Fruit fly (Drosophila melanogaster) whole organism, embryonic: ENCODE data around the gene sing.
A peak's percentile ranks its signal among the peaks of the same experiment; 100 is the strongest.

Experiments used
- Asciz ChIP-seq: fragments of 200-800 bp; sonication (Bioruptor generic); optimal IDR thresholded peaks from 2 replicates; lab custom pipeline; 2017; ENCODE audit warnings: missing biosample characterization, mild to moderate bottlenecking, missing genetic modification characterization, missing genetic modification reagents
- Atf6 ChIP-seq: fragments of 200-800 bp; sonication (Bioruptor generic); IDR thresholded peaks from 2 replicates; pipeline ENCODE4 v1.3.6; 2022; ENCODE audit warnings: missing biosample characterization, missing genetic modification characterization
- Blimp-1 ChIP-seq: fragments of 200-800 bp; sonication (Bioruptor generic); optimal IDR thresholded peaks from 3 replicates; lab custom pipeline; 2018; ENCODE audit warnings: missing biosample characterization, missing genetic modification characterization, mild to moderate bottlenecking, moderate library complexity, missing genetic modification reagents
- CG10959 ChIP-seq: fragments of 200-800 bp; sonication (Bioruptor generic); IDR thresholded peaks from 2 replicates; pipeline ENCODE4 v1.3.6; 2022; ENCODE audit warnings: missing biosample characterization, missing genetic modification characterization
- CG11504 ChIP-seq: fragments of 200-800 bp; sonication (Bioruptor generic); optimal IDR thresholded peaks from 3 replicates; lab custom pipeline; 2019; ENCODE audit warnings: missing biosample characterization, mild to moderate bottlenecking, missing genetic modification characterization, moderate library complexity
- CG12155 ChIP-seq: fragments of 200-800 bp; sonication (Bioruptor generic); optimal IDR thresholded peaks from 3 replicates; lab custom pipeline; 2016; ENCODE audit warnings: missing biosample characterization, missing genetic modification characterization
- CG12744 ChIP-seq: fragments of 200-800 bp; sonication (Bioruptor generic); optimal IDR thresholded peaks from 2 replicates; lab custom pipeline; 2016; ENCODE audit warnings: missing biosample characterization, missing genetic modification characterization
- CG13123 ChIP-seq: fragments of 200-800 bp; sonication (Bioruptor generic); optimal IDR thresholded peaks from 2 replicates; lab custom pipeline; 2016; ENCODE audit warnings: missing biosample characterization, missing genetic modification characterization
- CG13624 ChIP-seq: fragments of 200-800 bp; sonication (Bioruptor generic); optimal IDR thresholded peaks from 2 replicates; lab custom pipeline; 2016; ENCODE audit warnings: missing biosample characterization, missing genetic modification characterization
- CG14441 ChIP-seq: fragments of 200-800 bp; sonication (Bioruptor generic); IDR thresholded peaks from 2 replicates; pipeline ENCODE4 v1.3.6; 2022; ENCODE audit warnings: missing biosample characterization, missing genetic modification characterization
- CG14965 ChIP-seq: fragments of 200-800 bp; sonication (Bioruptor generic); optimal IDR thresholded peaks from 2 replicates; lab custom pipeline; 2016; ENCODE audit warnings: missing biosample characterization, missing genetic modification characterization, borderline replicate concordance
- CG15073 ChIP-seq: fragments of 200-800 bp; sonication (Bioruptor generic); optimal IDR thresholded peaks from 2 replicates; lab custom pipeline; 2016; ENCODE audit warnings: missing biosample characterization, missing genetic modification characterization
- CG16863 ChIP-seq: fragments of 200-800 bp; sonication (Bioruptor generic); optimal IDR thresholded peaks from 3 replicates; lab custom pipeline; 2016; ENCODE audit warnings: missing biosample characterization, missing genetic modification characterization
- CG1832 ChIP-seq: fragments of 200-800 bp; sonication (Bioruptor generic); optimal IDR thresholded peaks from 2 replicates; lab custom pipeline; 2017; ENCODE audit warnings: missing biosample characterization, mild to moderate bottlenecking, missing genetic modification characterization, inconsistent platforms
- CG2199 ChIP-seq: fragments of 200-800 bp; sonication (Bioruptor generic); IDR thresholded peaks from 3 replicates; pipeline ENCODE4 v1.3.6; 2022; ENCODE audit warnings: missing biosample characterization, missing genetic modification characterization
- CG30431 ChIP-seq: fragments of 200-800 bp; sonication (Bioruptor generic); optimal IDR thresholded peaks from 2 replicates; lab custom pipeline; 2017; ENCODE audit warnings: missing biosample characterization, missing genetic modification characterization
- CG3726 ChIP-seq: fragments of 200-800 bp; sonication (Bioruptor generic); IDR thresholded peaks from 3 replicates; pipeline ENCODE4, ENCODE4 v1.3.6; 2022; ENCODE audit warnings: missing biosample characterization, missing genetic modification characterization
- CG4707 ChIP-seq: fragments of 200-800 bp; sonication (Bioruptor generic); optimal IDR thresholded peaks from 2 replicates; lab custom pipeline; 2018; ENCODE audit warnings: missing biosample characterization, mild to moderate bottlenecking, missing genetic modification characterization, moderate library complexity
- CG5180 ChIP-seq: fragments of 200-800 bp; sonication (Bioruptor generic); optimal IDR thresholded peaks from 3 replicates; lab custom pipeline; 2017; ENCODE audit warnings: missing biosample characterization, missing genetic modification characterization, mild to moderate bottlenecking, moderate library complexity, missing genetic modification reagents
- Eip74EF ChIP-seq, 2 experiments: fragments of 200-800 bp in 1 of 2; fragments of >200 bp in 1 of 2; sonication (Bioruptor generic) in 1 of 2; optimal IDR thresholded peaks; 2 replicates each; lab custom pipeline; 2017 to 2019; ENCODE audit warnings: missing biosample characterization in 2 of 2, missing genetic modification characterization in 2 of 2, mild to moderate bottlenecking in 1 of 2, moderate library complexity in 1 of 2
- Hey ChIP-seq: fragments of 200-800 bp; sonication (Bioruptor generic); optimal IDR thresholded peaks from 3 replicates; lab custom pipeline; 2018; ENCODE audit warnings: missing biosample characterization, mild to moderate bottlenecking, missing genetic modification characterization
- Meics ChIP-seq: fragments of 200-800 bp; sonication (Bioruptor generic); optimal IDR thresholded peaks from 2 replicates; lab custom pipeline; 2017; ENCODE audit warnings: missing biosample characterization, mild to moderate bottlenecking, missing genetic modification characterization
- Pdp1 ChIP-seq, 2 experiments: fragments of 200-800 bp; sonication (Bioruptor generic); optimal IDR thresholded peaks; 3 replicates each; lab custom pipeline; 2016; ENCODE audit warnings: missing biosample characterization in 2 of 2, missing genetic modification characterization in 2 of 2, mild to moderate bottlenecking in 1 of 2, moderate library complexity in 1 of 2
- Sox102F ChIP-seq: fragments of 200-800 bp; sonication (Bioruptor generic); optimal IDR thresholded peaks from 2 replicates; lab custom pipeline; 2018; ENCODE audit warnings: missing biosample characterization, mild to moderate bottlenecking, missing genetic modification characterization, moderate library complexity
- Trl ChIP-seq, 3 experiments: fragments of >200 bp in 2 of 3; fragments of 200-800 bp in 1 of 3; sonication (Bioruptor generic) in 1 of 3; optimal IDR thresholded peaks; 2 replicates in 1 of 3; 3 replicates in 2 of 3; lab custom pipeline; 2016 to 2017; ENCODE audit warnings: missing biosample characterization in 1 of 3, missing genetic modification characterization in 1 of 3
- caup ChIP-seq: fragments of 200-800 bp; sonication (Bioruptor generic); optimal IDR thresholded peaks from 3 replicates; lab custom pipeline; 2017; ENCODE audit warnings: missing biosample characterization, mild to moderate bottlenecking, missing genetic modification characterization, moderate library complexity; ENCODE audit not compliant: severe bottlenecking
- chinmo ChIP-seq: fragments of 200-800 bp; sonication (Bioruptor generic); IDR thresholded peaks from 4 replicates; pipeline ENCODE4 v1.3.6; 2022; ENCODE audit warnings: missing biosample characterization, missing genetic modification characterization; ENCODE audit not compliant: partially characterized antibody
- corto ChIP-seq: fragments of 200-800 bp; sonication (Bioruptor generic); optimal IDR thresholded peaks from 2 replicates; lab custom pipeline; 2016; ENCODE audit warnings: missing biosample characterization, mild to moderate bottlenecking, missing genetic modification characterization, moderate library complexity
- crp ChIP-seq, 2 experiments: fragments of 200-800 bp; sonication (Bioruptor generic); optimal IDR thresholded peaks; 2 replicates in 1 of 2; 3 replicates in 1 of 2; lab custom pipeline; 2017; ENCODE audit warnings: missing biosample characterization in 2 of 2, missing genetic modification characterization in 2 of 2, mild to moderate bottlenecking in 1 of 2, moderate library complexity in 1 of 2
- gsb-n ChIP-seq: fragments of 200-800 bp; sonication (Bioruptor generic); optimal IDR thresholded peaks from 3 replicates; lab custom pipeline; 2018; ENCODE audit warnings: missing biosample characterization, mild to moderate bottlenecking, missing genetic modification characterization
- gt ChIP-seq: fragments of 200-800 bp; sonication (Bioruptor generic); IDR thresholded peaks from 2 replicates; pipeline ENCODE4 v1.3.6; 2022; ENCODE audit warnings: missing biosample characterization, missing genetic modification characterization
- her ChIP-seq: fragments of 200-800 bp; sonication (Bioruptor generic); optimal IDR thresholded peaks from 2 replicates; lab custom pipeline; 2016; ENCODE audit warnings: missing biosample characterization, missing genetic modification characterization
- lilli ChIP-seq: fragments of 200-800 bp; sonication (Bioruptor generic); optimal IDR thresholded peaks from 3 replicates; lab custom pipeline; 2016; ENCODE audit warnings: missing biosample characterization, missing genetic modification characterization
- lola ChIP-seq, 3 experiments: fragments of >200 bp in 2 of 3; fragments of 200-800 bp in 1 of 3; sonication (Bioruptor generic) in 1 of 3; optimal IDR thresholded peaks; 2 replicates each; lab custom pipeline; 2017 to 2019; ENCODE audit warnings: missing biosample characterization in 3 of 3, missing genetic modification characterization in 3 of 3, mild to moderate bottlenecking in 1 of 3, moderate library complexity in 1 of 3
- lov ChIP-seq, 2 experiments: fragments of 200-800 bp in 1 of 2; fragments of >200 bp in 1 of 2; sonication (Bioruptor generic) in 1 of 2; IDR thresholded peaks in 1 of 2; optimal IDR thresholded peaks in 1 of 2; 2 replicates in 1 of 2; 3 replicates in 1 of 2; pipeline versions ENCODE4 v1.3.6 to Lab custom; 2017 to 2022; ENCODE audit warnings: missing biosample characterization in 1 of 2, missing genetic modification characterization in 1 of 2
- oc ChIP-seq: fragments of 200-800 bp; sonication (Bioruptor generic); optimal IDR thresholded peaks from 2 replicates; lab custom pipeline; 2018; ENCODE audit warnings: missing biosample characterization, mild to moderate bottlenecking, missing genetic modification characterization, moderate library complexity
- run ChIP-seq: fragments of 200-800 bp; sonication (Bioruptor generic); optimal IDR thresholded peaks from 3 replicates; lab custom pipeline; 2018; ENCODE audit warnings: missing biosample characterization, mild to moderate bottlenecking, missing genetic modification characterization
- seq ChIP-seq: fragments of 200-800 bp; sonication (Bioruptor generic); IDR thresholded peaks from 2 replicates; pipeline ENCODE4 v1.3.6; 2022; ENCODE audit warnings: missing biosample characterization, missing genetic modification characterization
- zfh2 ChIP-seq: fragments of 200-800 bp; sonication (Bioruptor generic); optimal IDR thresholded peaks from 2 replicates; lab custom pipeline; 2016; ENCODE audit warnings: missing biosample characterization, missing genetic modification characterization

Gene sing

DNA sequence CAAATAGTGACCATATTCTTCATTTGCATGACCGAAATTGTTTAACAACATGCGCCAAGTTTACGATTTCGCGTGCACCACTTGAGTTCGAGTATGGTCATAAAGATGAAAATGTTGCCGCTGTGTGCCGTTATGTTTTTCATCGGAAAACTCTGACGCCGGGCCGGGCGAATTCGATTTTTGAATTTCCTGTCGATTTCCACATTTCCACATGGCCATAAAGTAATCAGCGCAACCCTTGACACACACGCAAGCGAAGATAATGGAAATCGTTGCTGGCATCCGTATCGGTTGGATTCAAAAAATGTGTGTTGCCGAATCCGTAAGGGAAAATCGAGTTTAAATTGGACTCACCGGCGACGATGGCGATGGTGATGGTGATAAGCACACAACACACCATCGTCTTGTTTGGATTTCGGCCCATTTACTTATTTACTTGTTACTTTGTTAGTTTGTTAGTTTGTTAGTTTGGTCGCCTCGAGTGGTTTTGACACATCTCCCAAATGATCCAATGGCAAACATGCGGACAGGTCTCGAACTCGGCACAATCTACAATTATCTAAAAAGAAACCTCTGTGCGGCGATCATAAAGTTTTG lies 34.5 kb upstream of the sing start (continued):
- TF ChIP-seq caup (GFP tag; lab: Kevin White, UChicago) (peak; percentile 20), CG14441 (GFP tag; lab: Robert Waterston, UW) (no peak), lola (GFP tag; optimal IDR thresholded peaks at IDR 0.05; lab: Kevin White, UChicago) (peak in 1 of 3 experiments; percentile 22), CG30431 (GFP tag; lab: Kevin White, UChicago) (no peak), gt (GFP tag; lab: Robert Waterston, UW) (no peak), CG1832 (GFP tag; lab: Kevin White, UChicago) (no peak), Hey (tag; lab: Kevin White, UChicago) (peak; percentile 29), CG2199 (peak; percentile 73; the same call in 2 of the 3 replicates), her (GFP tag; lab: Kevin White, UChicago) (no peak), Meics (GFP tag; lab: Kevin White, UChicago) (peak; percentile 13), corto (GFP tag; lab: Kevin White, UChicago) (no peak), zfh2 (GFP tag; lab: Kevin White, UChicago) (no peak), seq (peak; percentile 9; the same call in 1 of the 2 replicates)
- TF ChIP-seq, all 482 proteins: peak for 174

- TF ChIP-seq chinmo (GFP tag; lab: Robert Waterston, UW) (0 out of 4 replicates have a peak, but pooled peaks have one; percentile 7), Blimp-1 (GFP tag; lab: Kevin White, UChicago) (peak; percentile 56), oc (tag; lab: Kevin White, UChicago) (peak; percentile 4), CG13624 (GFP tag; lab: Kevin White, UChicago) (no peak), CG11504 (tag; lab: Kevin White, UChicago) (no peak), Pdp1 (GFP tag; optimal IDR thresholded peaks at IDR 0.05; lab: Kevin White, UChicago) (peak in 1 of 2 experiments; percentile 88)
These were observed 33.6 kb upstream of the sing start for dm6 chrX:16645472-16645871.

DNA sequence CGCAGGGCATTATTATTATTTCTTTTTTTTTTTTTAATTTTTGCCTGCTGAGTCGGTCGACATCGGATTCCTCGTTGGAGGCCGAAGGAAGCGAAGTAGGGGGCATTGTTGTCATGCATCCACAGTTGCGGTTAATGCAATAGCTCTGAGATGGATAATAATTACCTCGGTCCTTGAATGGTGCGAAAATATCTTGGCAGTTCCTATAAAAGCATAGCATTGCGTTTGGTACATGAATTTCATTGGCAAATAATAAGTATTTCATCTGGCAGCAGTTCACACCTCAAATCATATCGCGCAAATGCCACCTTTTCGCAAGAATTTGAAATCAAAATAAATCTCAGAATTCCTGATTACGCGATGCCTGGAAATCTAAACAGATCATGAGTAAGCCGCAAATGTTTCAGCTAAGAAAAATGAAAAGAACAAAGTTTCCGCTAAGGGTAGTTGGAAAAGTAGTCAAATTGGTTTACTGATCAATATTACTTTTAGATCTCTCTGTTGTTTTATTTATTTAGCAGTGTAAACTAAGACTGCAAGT lies 31.9 kb upstream of the sing start:
- TF ChIP-seq CG5180 (GFP tag; lab: Kevin White, UChicago): no peak
- TF ChIP-seq CG12744: no peak
- TF ChIP-seq CG12155 (GFP tag; lab: Kevin White, UChicago): no peak
- no peak for TF ChIP-seq gsb-n (tag; lab: Kevin White, UChicago)
- no peak for TF ChIP-seq lilli (GFP tag; lab: Kevin White, UChicago)
- TF ChIP-seq run (tag; lab: Kevin White, UChicago): no peak
- no peak for TF ChIP-seq Sox102F (GFP tag; lab: Kevin White, UChicago)
- TF ChIP-seq Atf6 (GFP tag; lab: Robert Waterston, UW): no peak
- TF ChIP-seq Eip74EF (GFP tag; optimal IDR thresholded peaks at IDR 0.05; lab: Kevin White, UChicago): no peak
- no peak for TF ChIP-seq CG15073 (GFP tag; lab: Kevin White, UChicago)
- TF ChIP-seq crp (GFP tag; optimal IDR thresholded peaks at IDR 0.05; lab: Kevin White, UChicago): no peak
- TF ChIP-seq CG4707: no peak
- no peak for TF ChIP-seq CG10959 (GFP tag; lab: Robert Waterston, UW)
- no peak for TF ChIP-seq CG13123 (GFP tag; lab: Kevin White, UChicago)
- no peak for TF ChIP-seq Trl (optimal IDR thresholded peaks at IDR 0.05; lab: Kevin White, UChicago)
- no peak for TF ChIP-seq Trl (GFP tag; optimal IDR thresholded peaks at IDR 0.05; lab: Kevin White, UChicago)
- TF ChIP-seq lov (optimal IDR thresholded peaks at IDR 0.05; lab: Kevin White, UChicago): no peak
- TF ChIP-seq lov (GFP tag; IDR thresholded peaks at IDR 0.05; lab: Robert Waterston, UW): no peak
- TF ChIP-seq CG16863 (GFP tag; lab: Kevin White, UChicago): no peak
- TF ChIP-seq Asciz: no peak
- no peak for TF ChIP-seq CG14965 (GFP tag; lab: Kevin White, UChicago)
- no peak for TF ChIP-seq CG3726 (GFP tag; lab: Robert Waterston, UW)
- TF ChIP-seq, all 482 proteins: peak for 0
